Worm (Caenorhabditis elegans) whole organism, young adult: ENCODE results near the gene mig-14.

Experiments used
- F23B12.7 ChIP-seq: sonication (generic microtip); optimal IDR thresholded peaks from 2 replicates; lab custom pipeline; 2017; ENCODE audit warnings: missing genetic modification characterization, mild to moderate bottlenecking, missing compliant biosample characterization, antibody characterized with exemption, moderate library complexity; ENCODE audit not compliant: insufficient read depth
- F37B4.10 ChIP-seq: fragments of 200-800 bp; sonication (Bioruptor generic); IDR thresholded peaks from 2 replicates; pipeline ENCODE4 v1.3.6; 2022; ENCODE audit warnings: missing genetic modification characterization, missing compliant biosample characterization
- K11D2.4 ChIP-seq: fragments of 200-800 bp; sonication (Bioruptor generic); IDR thresholded peaks from 2 replicates; pipeline ENCODE4 v1.3.6; 2022; ENCODE audit warnings: missing genetic modification reagents, missing genetic modification characterization, missing compliant biosample characterization
- T26A5.8 ChIP-seq: sonication (generic microtip); optimal IDR thresholded peaks from 2 replicates; lab custom pipeline; 2016; ENCODE audit warnings: missing genetic modification characterization, missing compliant biosample characterization
- ets-4 ChIP-seq: fragments of 200-800 bp; sonication (Bioruptor generic); optimal IDR thresholded peaks from 2 replicates; lab custom pipeline; 2018; ENCODE audit warnings: mild to moderate bottlenecking, missing genetic modification characterization, missing compliant biosample characterization
- madf-8 ChIP-seq: fragments of 200-800 bp; sonication (Bioruptor generic); conservative IDR thresholded peaks from 2 replicates; pipeline ENCODE4 v1.3.6; 2022; ENCODE audit warnings: missing genetic modification reagents, missing genetic modification characterization, missing compliant biosample characterization
- nfya-1 ChIP-seq: sonication (generic microtip); optimal IDR thresholded peaks from 2 replicates; lab custom pipeline; 2017; ENCODE audit warnings: antibody characterized with exemption, missing compliant biosample characterization, missing genetic modification characterization, borderline replicate concordance; ENCODE audit not compliant: insufficient read depth
- sea-2 ChIP-seq: fragments of 200-800 bp; sonication (Bioruptor generic); IDR thresholded peaks from 2 replicates; pipeline ENCODE4 v1.3.6; 2022; ENCODE audit warnings: missing genetic modification characterization, missing compliant biosample characterization

ce11 chrII:13732577-13732976, 9.0 kb upstream of the mig-14 start:
- TF ChIP-seq ets-4 (GFP tag; lab: Kevin White, UChicago) (no peak), K11D2.4 (GFP tag; lab: Robert Waterston, UW) (no peak), nfya-1 (tag; lab: Kevin White, UChicago) (no peak), F37B4.10 (GFP tag; lab: Robert Waterston, UW) (no peak), F23B12.7 (tag; lab: Kevin White, UChicago) (no peak), madf-8 (GFP tag; lab: Robert Waterston, UW) (no peak), T26A5.8 (tag; lab: Kevin White, UChicago) (no peak), sea-2 (GFP tag; lab: Robert Waterston, UW) (no peak)
